Fruit fly (Drosophila melanogaster) ovary, adult (tissue): ENCODE data around the gene CG14551.
A peak's percentile ranks its signal among the peaks of the same experiment; 100 is the strongest.

Source experiments
- CG17801 ChIP-seq: fragments of 200-800 bp; optimal IDR thresholded peaks from 2 replicates; lab custom pipeline; 2019; ENCODE audit warnings: missing biosample characterization, mild to moderate bottlenecking, missing genetic modification characterization, moderate library complexity; ENCODE audit not compliant: partially characterized antibody

The CG14551 gene

DNA sequence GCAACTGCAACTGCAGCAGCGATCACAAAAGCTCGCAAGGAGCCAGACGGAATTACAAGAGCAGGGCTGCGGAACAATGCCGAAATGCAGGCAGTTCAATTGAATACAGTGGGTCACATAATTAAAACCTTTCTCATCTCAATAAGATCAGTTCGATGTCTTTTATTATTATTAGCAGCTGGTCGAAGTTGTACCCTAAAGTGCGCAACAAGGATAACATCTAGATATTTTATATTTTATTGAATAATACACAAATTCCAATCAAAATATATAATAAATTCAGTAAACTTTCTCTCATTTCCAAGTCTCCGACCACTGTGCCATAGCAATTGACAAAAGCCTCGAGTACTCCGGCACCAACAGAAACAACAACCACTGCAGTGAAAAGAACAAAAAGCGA lies 5.3 kb upstream of the CG14551 start:
- no peak for TF ChIP-seq CG17801 (GFP tag; lab: Kevin White, UChicago)

- no peak for TF ChIP-seq CG17801 (GFP tag; lab: Kevin White, UChicago)
Observed at dm6 chr3R:26064708-26065107, 1.9 kb upstream of the CG14551 start.

- TF ChIP-seq CG17801 (GFP tag; lab: Kevin White, UChicago): peak; percentile 93
Observed at dm6 chr3R:26059195-26059594, 3.6 kb downstream of the CG14551 start, which contains the start of the genes RpL34a and Trmt61. TSS of gene RpL34a (minus strand) at chr3R:26059267. TSS of gene Trmt61 (plus strand) at chr3R:26059496.

DNA sequence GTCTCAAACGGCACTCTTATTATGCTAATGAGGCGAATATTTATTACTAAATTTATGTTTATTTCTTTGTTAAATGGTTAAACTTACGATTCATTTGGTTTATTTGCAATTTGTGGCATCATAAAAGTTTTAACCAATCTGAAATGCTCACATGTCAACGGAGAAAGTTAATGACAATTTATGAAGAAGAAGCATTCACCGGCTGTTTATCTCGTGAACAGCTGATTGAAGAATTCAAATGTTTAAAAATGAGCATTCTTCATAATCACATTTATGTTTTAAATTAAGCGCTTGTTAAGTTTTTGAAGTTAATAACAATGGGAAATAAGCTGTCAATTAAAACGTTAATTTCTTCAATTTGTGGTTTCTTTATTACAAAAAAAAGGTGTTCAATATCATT lies 4.7 kb downstream of the CG14551 start, which contains the start of the genes PIG-P and Tcs6:
TSS of gene PIG-P (minus strand) at position 158 of the 400 bp plus-strand sequence.
TSS of gene Tcs6 (minus strand) at position 158 of the 400 bp plus-strand sequence.
- no peak for TF ChIP-seq CG17801 (GFP tag; lab: Kevin White, UChicago)

DNA sequence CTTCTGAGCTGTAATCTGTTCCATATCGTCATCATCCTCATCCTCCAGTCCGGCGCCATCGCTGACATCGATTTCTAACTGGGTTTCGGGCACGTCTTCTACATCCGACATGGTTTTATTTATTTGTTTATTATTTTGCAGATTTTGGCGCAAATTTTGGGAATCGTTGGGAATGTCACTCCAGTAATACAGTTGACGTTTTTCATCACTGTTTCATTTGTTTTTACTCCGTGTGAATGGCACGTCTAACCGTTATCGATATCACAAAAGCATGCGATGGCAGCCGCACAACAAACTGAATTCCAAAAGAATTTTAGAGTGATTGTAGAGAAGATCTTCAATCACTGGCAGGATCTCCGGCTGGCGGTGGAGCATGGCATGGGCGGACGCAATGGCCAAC lies 6.4 kb downstream of the CG14551 start, which contains the start of the genes Sld5 and CG14543:
TSS of gene Sld5 (minus strand) at position 167 of the 400 bp plus-strand sequence.
TSS of gene CG14543 (plus strand) at position 250 of the 400 bp plus-strand sequence.
- peak; percentile 8 for TF ChIP-seq CG17801 (GFP tag; lab: Kevin White, UChicago)

DNA sequence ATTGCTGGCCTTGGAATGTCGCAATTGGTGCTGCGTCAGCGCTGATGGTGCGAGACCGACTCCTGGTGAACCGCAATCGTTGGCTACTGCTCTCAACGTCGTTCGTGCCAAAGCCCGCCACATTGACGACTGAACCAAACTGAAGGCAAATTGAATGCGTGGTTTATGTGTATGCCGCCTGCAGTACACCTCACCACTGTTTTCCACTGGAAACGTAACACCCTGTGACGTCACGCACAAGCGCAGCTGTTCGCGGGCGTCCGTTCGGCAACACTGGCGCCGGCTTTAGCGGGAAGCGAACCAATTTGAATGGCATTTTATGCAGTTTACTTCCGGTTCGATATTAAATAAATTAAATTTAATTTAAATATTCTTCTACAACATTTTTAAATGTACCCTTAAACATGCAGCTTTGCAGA lies 7.6 kb downstream of the CG14551 start, which contains the start of gene Cmpk:
TSS of gene Cmpk (minus strand) at position 225 of the 419 bp plus-strand sequence.
- peak; percentile 85 for TF ChIP-seq CG17801 (GFP tag; lab: Kevin White, UChicago)

DNA sequence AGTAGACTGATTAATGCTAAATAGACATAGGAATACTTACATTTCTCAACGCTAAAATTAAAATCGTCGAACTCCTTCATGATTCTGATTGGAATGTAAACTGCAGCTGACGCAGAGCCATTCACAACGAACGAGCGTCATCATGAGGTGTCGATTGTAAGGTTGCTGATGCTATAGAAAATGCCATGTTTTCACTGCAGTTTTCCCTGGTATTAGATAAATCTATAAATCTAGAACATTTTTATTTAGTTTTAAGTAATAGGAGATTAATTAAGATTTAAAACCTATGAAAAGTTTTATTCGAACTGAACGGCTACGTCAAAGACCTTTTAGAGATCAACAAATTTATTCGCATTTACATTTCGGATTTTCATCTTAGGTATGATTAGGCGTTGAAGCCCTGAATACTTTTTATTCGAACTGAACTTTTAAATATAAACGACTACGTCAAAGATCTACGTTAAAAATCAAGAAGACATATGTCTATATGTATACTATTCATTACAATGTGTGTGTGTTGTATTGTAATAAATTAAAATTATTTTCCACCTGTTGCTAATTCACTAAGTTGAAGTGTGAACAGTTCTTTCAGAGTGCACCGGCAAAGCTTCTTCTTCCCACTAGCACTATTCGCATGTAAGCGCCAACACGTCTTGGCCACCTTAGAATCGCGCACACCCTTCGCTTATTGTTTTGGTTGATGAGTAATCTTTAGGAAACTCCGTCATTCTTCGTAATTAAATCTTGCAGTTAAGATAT lies 10.5 kb downstream of the CG14551 start, which contains the start of the genes Exo84 and Vps2:
TSS of gene Exo84 (minus strand) at position 108 of the 759 bp plus-strand sequence.
TSS of gene Vps2 (plus strand) at position 672 of the 759 bp plus-strand sequence.
- no peak for TF ChIP-seq CG17801 (GFP tag; lab: Kevin White, UChicago)

DNA sequence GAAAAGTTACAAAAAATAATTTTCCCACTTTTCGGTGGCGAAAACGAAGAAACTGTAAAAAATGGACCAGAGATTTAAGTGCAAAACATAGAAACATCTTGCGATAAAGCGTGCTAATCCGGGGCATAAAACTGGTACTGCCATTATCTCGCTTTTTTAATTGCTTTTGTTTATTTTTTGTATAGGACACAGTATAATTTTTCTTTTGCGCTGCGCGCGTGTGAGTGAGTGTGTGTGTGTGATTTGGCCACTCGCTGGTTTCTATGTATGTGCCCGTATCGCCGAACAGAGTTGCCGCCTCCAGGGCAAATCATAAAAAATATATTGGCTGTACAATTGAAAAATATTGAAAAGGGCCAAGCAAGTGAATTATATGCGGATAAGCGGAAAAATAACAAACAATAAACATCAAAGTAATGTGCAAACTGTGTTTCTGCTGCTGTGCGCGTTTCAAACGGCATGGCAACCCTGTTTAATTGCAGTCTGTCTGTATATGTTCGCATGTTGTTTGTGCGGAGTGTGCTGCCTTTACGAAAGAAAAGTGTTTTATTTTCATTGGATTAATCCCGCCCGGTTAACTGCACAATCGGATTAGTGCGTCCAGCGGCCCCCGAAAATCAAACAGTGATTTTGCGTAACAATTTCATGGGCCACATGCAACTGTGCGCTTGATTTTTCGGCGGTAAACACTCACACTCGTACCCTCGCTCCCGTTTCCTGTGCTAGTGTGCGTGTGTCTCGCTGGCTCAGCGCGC lies 20.5 kb downstream of the CG14551 start:
- TF ChIP-seq CG17801 (GFP tag; lab: Kevin White, UChicago): peak; percentile 86

DNA sequence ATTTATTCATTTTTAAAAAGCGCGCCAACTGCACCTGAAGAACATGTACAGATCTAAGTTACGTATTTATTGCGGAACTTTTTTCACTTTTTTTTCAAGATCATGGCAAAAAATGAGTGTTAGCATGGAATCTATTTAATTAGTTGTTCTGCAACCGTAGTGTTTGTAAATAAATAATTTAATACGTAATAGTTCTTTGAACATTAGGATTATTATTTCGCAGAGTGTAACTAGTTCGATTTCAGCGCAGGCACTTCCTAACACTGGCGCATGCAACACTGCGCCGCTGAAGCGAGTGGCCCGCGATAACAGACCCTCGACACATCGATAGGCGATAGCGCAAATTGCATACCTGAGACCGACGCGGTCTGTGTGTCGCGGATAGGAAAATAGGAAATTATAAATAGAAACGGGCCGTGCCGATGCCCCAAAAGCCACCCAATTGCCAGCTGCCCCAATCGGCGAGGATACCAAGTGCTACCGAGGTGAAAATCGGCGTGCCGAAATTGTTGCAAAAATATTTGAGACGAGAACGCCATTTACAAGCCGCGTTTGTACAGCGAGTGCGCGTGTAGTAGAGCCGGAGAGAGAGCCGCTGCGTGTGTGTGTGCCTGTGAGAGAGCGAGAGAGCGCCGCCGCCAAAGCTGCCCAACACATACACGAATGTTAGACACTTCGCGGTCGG lies 21.3 kb downstream of the CG14551 start, which contains the start of gene gro:
TSS of gene gro (plus strand) at position 320 of the 685 bp plus-strand sequence.
- TF ChIP-seq CG17801 (GFP tag; lab: Kevin White, UChicago): no peak

dm6 chr3R:26039793-26040335 lies 22.9 kb downstream of the CG14551 start:
- TF ChIP-seq CG17801 (GFP tag; lab: Kevin White, UChicago): no peak

dm6 chr3R:26037899-26038298 lies 24.9 kb downstream of the CG14551 start:
- no peak for TF ChIP-seq CG17801 (GFP tag; lab: Kevin White, UChicago)

- TF ChIP-seq CG17801 (GFP tag; lab: Kevin White, UChicago): no peak
Observed at dm6 chr3R:26036153-26037144, 26.4 kb downstream of the CG14551 start.

DNA sequence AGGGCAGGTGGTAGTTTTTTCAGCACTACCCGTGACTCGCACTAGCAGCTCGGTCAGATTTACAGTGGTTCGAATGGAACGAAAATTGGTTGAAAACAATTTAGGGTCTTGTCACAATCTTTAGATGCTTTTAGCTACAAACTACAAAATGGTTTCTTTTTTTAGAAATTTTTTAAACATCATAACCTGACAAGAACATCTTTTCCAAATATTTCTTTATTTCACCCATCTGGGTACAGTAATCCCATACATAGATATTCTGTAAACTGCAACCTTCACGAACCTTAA lies 27.5 kb downstream of the CG14551 start:
- no peak for TF ChIP-seq CG17801 (GFP tag; lab: Kevin White, UChicago)
